Worm (Caenorhabditis elegans) whole organism, L3 larva: Measurements from ENCODE around the gene blos-1.

Experiments used
- R02D3.7 ChIP-seq: fragments of 150-350 bp; optimal IDR thresholded peaks from 2 replicates; lab custom pipeline; 2014; ENCODE audit warnings: missing biosample characterization, missing genetic modification characterization
- ama-1 ChIP-seq: fragments of 150-350 bp; optimal IDR thresholded peaks from 2 replicates; lab custom pipeline; 2018
- ceh-16 ChIP-seq: sonication (generic microtip); optimal IDR thresholded peaks from 2 replicates; lab custom pipeline; 2017; ENCODE audit warnings: missing biosample characterization, missing genetic modification characterization
- ceh-28 ChIP-seq: fragments of 150-350 bp; optimal IDR thresholded peaks from 2 replicates; lab custom pipeline; 2014; ENCODE audit warnings: missing biosample characterization, missing genetic modification reagents, missing genetic modification characterization
- ceh-82 ChIP-seq: fragments of 150-350 bp; optimal IDR thresholded peaks from 2 replicates; lab custom pipeline; 2014; ENCODE audit warnings: missing biosample characterization, missing genetic modification characterization
- ceh-9 ChIP-seq: sonication (generic microtip); optimal IDR thresholded peaks from 2 replicates; lab custom pipeline; 2018; ENCODE audit warnings: missing biosample characterization, missing genetic modification characterization
- daf-12 ChIP-seq: fragments of 150-350 bp; optimal IDR thresholded peaks from 2 replicates; lab custom pipeline; 2014; ENCODE audit warnings: missing biosample characterization, missing genetic modification reagents, missing genetic modification characterization
- egl-27 ChIP-seq: sonication (generic microtip); optimal IDR thresholded peaks from 4 replicates; lab custom pipeline; 2017; ENCODE audit warnings: missing biosample characterization, missing genetic modification reagents, missing genetic modification characterization
- egl-5 ChIP-seq: fragments of 150-350 bp; optimal IDR thresholded peaks from 2 replicates; lab custom pipeline; 2017; ENCODE audit warnings: missing biosample characterization, missing genetic modification reagents, missing genetic modification characterization, inconsistent platforms
- elt-2 ChIP-seq: sonication (generic microtip); optimal IDR thresholded peaks from 2 replicates; lab custom pipeline; 2016; ENCODE audit warnings: missing genetic modification reagents, mild to moderate bottlenecking, missing genetic modification characterization, missing compliant biosample characterization
- eor-1 ChIP-seq, 2 experiments: fragments of 150-350 bp; optimal IDR thresholded peaks; 2 replicates each; lab custom pipeline; 2014 to 2018; ENCODE audit warnings: missing biosample characterization in 2 of 2, missing genetic modification characterization in 2 of 2
- fkh-10 ChIP-seq: sonication (generic microtip); optimal IDR thresholded peaks from 2 replicates; lab custom pipeline; 2017; ENCODE audit warnings: missing biosample characterization, missing genetic modification reagents, missing genetic modification characterization
- fkh-2 ChIP-seq: fragments of 150-350 bp; optimal IDR thresholded peaks from 2 replicates; lab custom pipeline; 2014; ENCODE audit warnings: missing biosample characterization, missing genetic modification reagents, missing genetic modification characterization
- fos-1 ChIP-seq: fragments of 150-350 bp; optimal IDR thresholded peaks from 2 replicates; lab custom pipeline; 2014; ENCODE audit warnings: missing biosample characterization, missing genetic modification characterization
- hmg-11 ChIP-seq: sonication (generic microtip); optimal IDR thresholded peaks from 2 replicates; lab custom pipeline; 2016; ENCODE audit warnings: missing genetic modification characterization, missing compliant biosample characterization
- jun-1 ChIP-seq: fragments of 150-350 bp; optimal IDR thresholded peaks from 2 replicates; lab custom pipeline; 2014; ENCODE audit warnings: missing biosample characterization, missing genetic modification reagents, missing genetic modification characterization
- lin-15B ChIP-seq: fragments of 150-350 bp; optimal IDR thresholded peaks from 2 replicates; lab custom pipeline; 2014; ENCODE audit warnings: missing biosample characterization, missing genetic modification characterization
- lin-39 ChIP-seq: fragments of 150-350 bp; optimal IDR thresholded peaks from 2 replicates; lab custom pipeline; 2018; ENCODE audit warnings: missing biosample characterization, missing genetic modification reagents, missing genetic modification characterization
- lsy-12 ChIP-seq: sonication (generic microtip); optimal IDR thresholded peaks from 2 replicates; lab custom pipeline; 2016; ENCODE audit warnings: mild to moderate bottlenecking, missing genetic modification characterization, missing compliant biosample characterization
- mdl-1 ChIP-seq: fragments of 150-350 bp; optimal IDR thresholded peaks from 2 replicates; lab custom pipeline; 2014; ENCODE audit warnings: missing biosample characterization, missing genetic modification characterization
- nfya-1 ChIP-seq: sonication (generic microtip); optimal IDR thresholded peaks from 2 replicates; lab custom pipeline; 2017; ENCODE audit warnings: missing genetic modification characterization, mild to moderate bottlenecking, missing compliant biosample characterization, antibody characterized with exemption, moderate library complexity; ENCODE audit not compliant: insufficient read depth
- nhr-11 ChIP-seq: fragments of 150-350 bp; optimal IDR thresholded peaks from 2 replicates; lab custom pipeline; 2014; ENCODE audit warnings: missing biosample characterization, missing genetic modification characterization
- nhr-23 ChIP-seq: fragments of 150-350 bp; optimal IDR thresholded peaks from 2 replicates; lab custom pipeline; 2014; ENCODE audit warnings: missing biosample characterization, missing genetic modification reagents, missing genetic modification characterization
- nhr-25 ChIP-seq: sonication (generic microtip); optimal IDR thresholded peaks from 2 replicates; lab custom pipeline; 2017; ENCODE audit warnings: missing biosample characterization, missing genetic modification characterization
- nhr-28 ChIP-seq: fragments of 150-350 bp; optimal IDR thresholded peaks from 2 replicates; lab custom pipeline; 2014; ENCODE audit warnings: missing biosample characterization, missing genetic modification characterization
- nhr-43 ChIP-seq: sonication (generic microtip); optimal IDR thresholded peaks from 2 replicates; lab custom pipeline; 2016; ENCODE audit warnings: mild to moderate bottlenecking, missing genetic modification characterization, missing compliant biosample characterization; ENCODE audit not compliant: poor library complexity, severe bottlenecking
- nhr-76 ChIP-seq: fragments of 150-350 bp; sonication (generic microtip); optimal IDR thresholded peaks from 5 replicates; lab custom pipeline; 2014; ENCODE audit warnings: missing biosample characterization, missing genetic modification characterization
- nhr-77 ChIP-seq: fragments of 150-350 bp; optimal IDR thresholded peaks from 2 replicates; lab custom pipeline; 2014; ENCODE audit warnings: missing biosample characterization, missing genetic modification characterization
- pha-4 ChIP-seq: fragments of 150-350 bp; optimal IDR thresholded peaks from 2 replicates; lab custom pipeline; 2014; ENCODE audit warnings: missing biosample characterization, missing genetic modification reagents, missing genetic modification characterization
- pqm-1 ChIP-seq: fragments of 150-350 bp; optimal IDR thresholded peaks from 2 replicates; lab custom pipeline; 2017; ENCODE audit warnings: missing biosample characterization, missing genetic modification characterization, inconsistent platforms
- sea-2 ChIP-seq: fragments of 150-350 bp; sonication (generic microtip); optimal IDR thresholded peaks from 4 replicates; lab custom pipeline; 2014; ENCODE audit warnings: missing biosample characterization, missing genetic modification reagents, missing genetic modification characterization
- skn-1 ChIP-seq: fragments of 150-350 bp; optimal IDR thresholded peaks from 2 replicates; lab custom pipeline; 2014; ENCODE audit warnings: missing biosample characterization, missing genetic modification characterization
- snpc-4 ChIP-seq: fragments of 150-350 bp; optimal IDR thresholded peaks from 2 replicates; lab custom pipeline; 2014; ENCODE audit warnings: missing biosample characterization, missing genetic modification characterization
- tbx-2 ChIP-seq: sonication (generic microtip); optimal IDR thresholded peaks from 2 replicates; lab custom pipeline; 2016; ENCODE audit warnings: mild to moderate bottlenecking, missing genetic modification characterization, missing compliant biosample characterization
- unc-39 ChIP-seq: sonication (generic microtip); optimal IDR thresholded peaks from 4 replicates; lab custom pipeline; 2017; ENCODE audit warnings: missing biosample characterization, missing genetic modification characterization
- unc-62 ChIP-seq: fragments of 150-350 bp; sonication (generic microtip); optimal IDR thresholded peaks from 4 replicates; lab custom pipeline; 2014; ENCODE audit warnings: missing biosample characterization, missing genetic modification reagents, missing genetic modification characterization
- ztf-4 ChIP-seq: fragments of 150-350 bp; optimal IDR thresholded peaks from 2 replicates; lab custom pipeline; 2014; ENCODE audit warnings: missing biosample characterization, missing genetic modification characterization

The blos-1 gene

DNA sequence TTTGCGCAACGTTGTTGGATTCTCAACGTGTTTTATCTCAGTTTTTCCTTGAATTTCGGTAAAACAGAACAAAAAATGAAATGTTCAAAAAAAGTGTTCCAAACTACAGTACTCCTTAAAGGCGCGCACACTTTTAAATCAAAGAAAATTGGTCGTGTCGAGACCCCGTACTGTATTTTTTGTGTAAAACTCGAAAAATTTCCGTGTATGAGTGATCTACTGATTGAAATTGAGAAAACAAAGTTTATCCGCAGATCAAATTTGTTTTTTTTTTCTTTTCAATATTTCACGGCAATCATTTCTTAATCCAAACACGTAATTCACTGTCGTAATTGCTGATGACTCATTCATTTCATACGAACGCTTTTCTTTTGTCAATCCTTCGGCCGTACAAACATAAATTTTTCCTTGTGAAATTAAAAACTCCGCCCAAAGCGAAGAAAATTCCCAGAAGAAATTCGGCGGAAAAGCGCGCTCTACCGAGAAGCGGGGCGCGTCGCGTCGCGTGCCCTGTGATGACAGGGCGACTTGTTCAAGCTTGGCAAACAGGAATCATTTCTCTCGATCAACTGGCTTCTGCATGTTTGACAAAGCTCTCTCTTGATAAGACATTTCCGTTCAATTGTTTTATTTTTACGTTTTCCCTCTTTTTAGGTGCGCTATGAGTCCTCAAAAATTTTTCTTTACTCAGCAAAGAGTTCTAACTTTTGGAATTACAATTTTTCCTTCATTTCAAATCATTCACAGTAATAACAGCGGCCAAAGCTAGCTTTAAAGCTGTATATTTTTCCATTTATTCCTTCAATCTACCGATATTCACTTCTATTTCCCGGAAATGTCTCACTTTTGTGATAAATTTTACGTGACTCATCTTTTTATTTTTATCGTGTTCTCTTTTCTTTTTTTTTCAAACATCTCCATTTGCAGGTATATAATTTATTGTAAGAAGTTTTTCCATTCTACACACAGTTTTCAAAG lies 8.6 kb downstream of the blos-1 start, which contains the start of gene chc-1:
Gene chc-1 (plus strand): TSS at position 928 of the 978 bp plus-strand sequence.
- TF ChIP-seq unc-62: no peak
- no peak for TF ChIP-seq ceh-28 (tag; lab: Kevin White, UChicago)
- TF ChIP-seq ceh-82: no peak
- peak; percentile 31 for TF ChIP-seq lin-39 (tag; lab: Kevin White, UChicago)
- no peak for TF ChIP-seq lsy-12 (tag; lab: Kevin White, UChicago)
- peak; percentile 23 for TF ChIP-seq ama-1 (lab: Kevin White, UChicago)
- TF ChIP-seq nhr-25 (tag; lab: Kevin White, UChicago): peak; percentile 35
- peak; percentile 44 for TF ChIP-seq elt-2 (tag; lab: Kevin White, UChicago)
- no peak for TF ChIP-seq egl-27
- no peak for TF ChIP-seq ceh-9 (tag; lab: Kevin White, UChicago)
- peak; percentile 17 for TF ChIP-seq jun-1 (tag; lab: Kevin White, UChicago)
- peak; percentile 34 for TF ChIP-seq pha-4 (tag; lab: Kevin White, UChicago)
- peak; percentile 72 for TF ChIP-seq nfya-1 (tag; lab: Kevin White, UChicago)
- peak; percentile 70 for TF ChIP-seq lin-15B (tag; lab: Kevin White, UChicago)
- TF ChIP-seq tbx-2 (tag; lab: Kevin White, UChicago): no peak
- no peak for TF ChIP-seq nhr-23
- peak; percentile 18 for TF ChIP-seq skn-1 (tag; lab: Kevin White, UChicago)

ce11 chrIII:10202391-10202790 lies 9.4 kb downstream of the blos-1 start:
- TF ChIP-seq tbx-2 (tag; lab: Kevin White, UChicago) (no peak), nhr-25 (tag; lab: Kevin White, UChicago) (peak; percentile 41)

DNA sequence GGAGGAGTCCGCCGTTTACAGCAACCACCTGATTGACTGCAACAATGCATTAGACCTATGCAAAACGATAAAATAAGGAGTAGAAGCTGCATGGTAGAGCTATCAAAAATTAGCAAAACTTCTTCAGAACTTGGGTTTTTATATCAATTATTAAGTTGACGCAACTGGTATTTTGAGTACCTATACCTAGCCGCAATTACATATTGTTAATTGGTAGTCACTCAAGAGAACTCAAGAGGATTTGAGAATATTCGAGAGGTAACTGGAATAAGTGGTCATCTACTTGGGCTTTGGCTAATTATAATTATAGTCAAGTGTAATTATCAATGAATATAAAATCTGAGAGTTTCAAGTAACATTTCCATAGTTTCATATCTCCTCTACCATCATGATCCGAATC lies 10.5 kb downstream of the blos-1 start, which contains the start of the genes T20G5.13 and T20G5.12:
Gene T20G5.13 (minus strand): TSS at position 101 of the 400 bp plus-strand sequence.
Gene T20G5.12 (plus strand): TSS at position 370 of the 400 bp plus-strand sequence.
- no peak for TF ChIP-seq fkh-2
- TF ChIP-seq elt-2 (tag; lab: Kevin White, UChicago): no peak
- TF ChIP-seq lin-39 (tag; lab: Kevin White, UChicago): no peak
- no peak for TF ChIP-seq snpc-4
- no peak for TF ChIP-seq nhr-76 (tag; lab: Kevin White, UChicago)
- TF ChIP-seq ceh-28 (tag; lab: Kevin White, UChicago): no peak
- TF ChIP-seq lin-15B (tag; lab: Kevin White, UChicago): no peak
- TF ChIP-seq unc-39: no peak
- TF ChIP-seq nhr-43: no peak
- TF ChIP-seq nhr-28 (tag; lab: Kevin White, UChicago): no peak
- no peak for TF ChIP-seq jun-1 (tag; lab: Kevin White, UChicago)
- no peak for TF ChIP-seq ceh-16 (tag; lab: Kevin White, UChicago)
- no peak for TF ChIP-seq ztf-4
- TF ChIP-seq hmg-11 (tag; lab: Kevin White, UChicago): no peak
- no peak for TF ChIP-seq fkh-10 (GFP tag; lab: Kevin White, UChicago)
- no peak for TF ChIP-seq nhr-11
- TF ChIP-seq egl-5: no peak
- no peak for TF ChIP-seq unc-62
- no peak for TF ChIP-seq daf-12 (tag; lab: Kevin White, UChicago)
- no peak for TF ChIP-seq R02D3.7 (tag; lab: Kevin White, UChicago)

DNA sequence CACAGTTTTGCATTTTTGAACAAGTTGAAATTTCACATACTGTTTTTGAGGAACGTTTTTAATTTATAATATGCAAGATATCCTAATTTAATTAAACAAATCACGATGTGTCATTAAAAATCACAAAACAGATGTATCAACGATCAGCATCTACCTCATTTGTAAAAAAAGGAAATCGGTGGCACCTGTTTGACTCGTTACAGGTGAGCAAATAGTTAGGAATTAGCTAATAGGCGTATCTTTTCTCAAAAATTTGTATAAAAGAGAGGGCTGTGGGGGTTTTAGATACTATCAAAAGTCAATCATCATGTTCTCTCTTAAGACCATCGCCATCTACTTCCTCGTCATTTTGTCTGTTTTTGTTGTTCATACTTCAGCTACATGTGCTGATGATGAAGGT lies 12.7 kb downstream of the blos-1 start, which contains the start of gene T20G5.8:
Gene T20G5.8 (plus strand): TSS at position 301 of the 400 bp plus-strand sequence.
- TF ChIP-seq pqm-1 (tag; lab: Kevin White, UChicago) (no peak), mdl-1 (tag; lab: Kevin White, UChicago) (no peak), nhr-77 (tag; lab: Kevin White, UChicago) (no peak), eor-1 (tag; optimal IDR thresholded peaks at IDR 0.05; lab: Kevin White, UChicago) (no peak), sea-2 (GFP tag; lab: Kevin White, UChicago) (no peak), fos-1 (tag; lab: Kevin White, UChicago) (no peak), ceh-28 (tag; lab: Kevin White, UChicago) (no peak), egl-27 (no peak), ceh-9 (tag; lab: Kevin White, UChicago) (no peak), nhr-43 (no peak), unc-39 (no peak), ama-1 (lab: Kevin White, UChicago) (no peak)
